Worm (Caenorhabditis elegans) whole organism, L1 larva: ENCODE measurements around the gene F02C12.2.

Experiments
- C34B4.2 ChIP-seq: sonication (generic microtip); optimal IDR thresholded peaks from 2 replicates; lab custom pipeline; 2017; ENCODE audit warnings: mild to moderate bottlenecking, missing genetic modification characterization, missing compliant biosample characterization
- F16B12.6 ChIP-seq: fragments of 150-350 bp; optimal IDR thresholded peaks from 2 replicates; lab custom pipeline; 2014; ENCODE audit warnings: missing biosample characterization, missing genetic modification characterization
- Y116A8C.19 ChIP-seq: sonication (generic microtip); optimal IDR thresholded peaks from 2 replicates; lab custom pipeline; 2016; ENCODE audit warnings: missing compliant biosample characterization, missing genetic modification characterization, borderline replicate concordance
- aha-1 ChIP-seq: fragments of 150-350 bp; optimal IDR thresholded peaks from 2 replicates; lab custom pipeline; 2014; ENCODE audit warnings: missing biosample characterization, missing genetic modification characterization
- alr-1 ChIP-seq: fragments of 200-800 bp; sonication (Bioruptor generic); optimal IDR thresholded peaks from 2 replicates; lab custom pipeline; 2018; ENCODE audit warnings: borderline replicate concordance, mild to moderate bottlenecking, missing genetic modification characterization, missing compliant biosample characterization
- ama-1 ChIP-seq: fragments of 150-350 bp; optimal IDR thresholded peaks from 2 replicates; lab custom pipeline; 2014
- blmp-1 ChIP-seq: fragments of 150-350 bp; optimal IDR thresholded peaks from 2 replicates; lab custom pipeline; 2014; ENCODE audit warnings: missing biosample characterization, missing genetic modification characterization
- ces-1 ChIP-seq: fragments of 150-350 bp; optimal IDR thresholded peaks from 2 replicates; lab custom pipeline; 2014; ENCODE audit warnings: missing biosample characterization, missing genetic modification reagents, missing genetic modification characterization
- dsc-1 ChIP-seq: sonication (generic microtip); optimal IDR thresholded peaks from 2 replicates; lab custom pipeline; 2016; ENCODE audit warnings: mild to moderate bottlenecking, missing genetic modification characterization, missing compliant biosample characterization
- efl-1 ChIP-seq, 4 experiments: fragments of 150-350 bp; optimal IDR thresholded peaks in 3 of 4; peaks in 1 of 4; 1 replicate in 1 of 4; 2 replicates in 3 of 4; lab custom pipeline; 2014; ENCODE audit warnings: missing biosample characterization in 2 of 4, missing genetic modification characterization in 2 of 4, missing genetic modification reagents in 2 of 4
- egl-27 ChIP-seq, 2 experiments: fragments of 150-350 bp in 1 of 2; sonication (generic microtip); optimal IDR thresholded peaks; 3 replicates each; lab custom pipeline; 2017 to 2018; ENCODE audit warnings: missing biosample characterization in 2 of 2, missing genetic modification characterization in 2 of 2, missing genetic modification reagents in 2 of 2
- elt-2 ChIP-seq: sonication (generic microtip); optimal IDR thresholded peaks from 2 replicates; lab custom pipeline; 2016; ENCODE audit warnings: missing genetic modification characterization, mild to moderate bottlenecking, inconsistent platforms, missing compliant biosample characterization, missing genetic modification reagents
- elt-3 ChIP-seq, 6 experiments: fragments of 150-350 bp in 1 of 6; sonication (generic microtip); optimal IDR thresholded peaks; 2 replicates each; lab custom pipeline; 2017 to 2018; ENCODE audit warnings: missing biosample characterization in 6 of 6, missing genetic modification characterization in 6 of 6, inconsistent platforms in 1 of 6
- ets-5 ChIP-seq: fragments of 200-800 bp; sonication (Bioruptor generic); IDR thresholded peaks from 2 replicates; pipeline ENCODE4 v1.3.6; 2022; ENCODE audit warnings: missing genetic modification characterization, missing compliant biosample characterization
- fkh-10 ChIP-seq: sonication (generic microtip); optimal IDR thresholded peaks from 2 replicates; lab custom pipeline; 2017; ENCODE audit warnings: missing biosample characterization, missing genetic modification reagents, missing genetic modification characterization
- fkh-4 ChIP-seq: sonication (generic microtip); optimal IDR thresholded peaks from 2 replicates; lab custom pipeline; 2016; ENCODE audit warnings: missing compliant biosample characterization, missing genetic modification characterization, borderline replicate concordance
- fos-1 ChIP-seq: fragments of 150-350 bp; optimal IDR thresholded peaks from 2 replicates; lab custom pipeline; 2014; ENCODE audit warnings: missing biosample characterization, missing genetic modification characterization
- hlh-4 ChIP-seq: sonication (generic microtip); optimal IDR thresholded peaks from 2 replicates; lab custom pipeline; 2016; ENCODE audit warnings: mild to moderate bottlenecking, missing genetic modification characterization, missing compliant biosample characterization
- irx-1 ChIP-seq: sonication (generic microtip); optimal IDR thresholded peaks from 2 replicates; lab custom pipeline; 2016; ENCODE audit warnings: missing genetic modification characterization, missing compliant biosample characterization
- isw-1 ChIP-seq: fragments of 200-800 bp; sonication (Bioruptor generic); IDR thresholded peaks from 2 replicates; pipeline ENCODE4 v1.3.6; 2022; ENCODE audit warnings: missing genetic modification characterization, missing compliant biosample characterization
- lin-13 ChIP-seq: fragments of 150-350 bp; optimal IDR thresholded peaks from 2 replicates; lab custom pipeline; 2014; ENCODE audit warnings: missing biosample characterization, missing genetic modification reagents, missing genetic modification characterization
- lin-15B ChIP-seq: fragments of 150-350 bp; sonication (generic microtip); optimal IDR thresholded peaks from 3 replicates; lab custom pipeline; 2014; ENCODE audit warnings: missing biosample characterization, missing genetic modification characterization
- lin-35 ChIP-seq, 2 experiments: fragments of 150-350 bp; optimal IDR thresholded peaks; 2 replicates each; lab custom pipeline; 2014; ENCODE audit warnings: missing biosample characterization in 2 of 2, missing genetic modification characterization in 2 of 2, missing genetic modification reagents in 2 of 2
- lir-3 ChIP-seq: sonication (generic microtip); optimal IDR thresholded peaks from 2 replicates; lab custom pipeline; 2016; ENCODE audit warnings: mild to moderate bottlenecking, missing genetic modification characterization, moderate library complexity, missing compliant biosample characterization; ENCODE audit not compliant: poor library complexity
- lsy-2 ChIP-seq, 2 experiments: fragments of 150-350 bp; optimal IDR thresholded peaks; 2 replicates each; lab custom pipeline; 2014; ENCODE audit warnings: missing biosample characterization in 2 of 2, missing genetic modification characterization in 2 of 2
- mab-9 ChIP-seq: fragments of 200-800 bp; sonication (Bioruptor generic); IDR thresholded peaks from 2 replicates; pipeline ENCODE4 v1.3.6; 2022; ENCODE audit warnings: missing genetic modification reagents, missing genetic modification characterization, missing compliant biosample characterization
- mdl-1 ChIP-seq, 2 experiments: fragments of 150-350 bp; optimal IDR thresholded peaks; 2 replicates each; lab custom pipeline; 2014 to 2017; ENCODE audit warnings: missing biosample characterization in 2 of 2, missing genetic modification characterization in 2 of 2, inconsistent platforms in 1 of 2
- nhr-12 ChIP-seq: sonication (generic microtip); optimal IDR thresholded peaks from 2 replicates; lab custom pipeline; 2017; ENCODE audit warnings: missing biosample characterization, missing genetic modification characterization
- nhr-20 ChIP-seq: sonication (generic microtip); optimal IDR thresholded peaks from 2 replicates; lab custom pipeline; 2016; ENCODE audit warnings: mild to moderate bottlenecking, missing genetic modification characterization, missing compliant biosample characterization
- nhr-237 ChIP-seq: fragments of 150-350 bp; optimal IDR thresholded peaks from 2 replicates; lab custom pipeline; 2014; ENCODE audit warnings: missing biosample characterization, missing genetic modification characterization
- nhr-28 ChIP-seq: fragments of 150-350 bp; optimal IDR thresholded peaks from 2 replicates; lab custom pipeline; 2014; ENCODE audit warnings: missing biosample characterization, missing genetic modification characterization
- nhr-47 ChIP-seq: sonication (generic microtip); optimal IDR thresholded peaks from 2 replicates; lab custom pipeline; 2016; ENCODE audit warnings: mild to moderate bottlenecking, missing genetic modification characterization, moderate library complexity, missing compliant biosample characterization
- nhr-76 ChIP-seq: sonication (generic microtip); optimal IDR thresholded peaks from 2 replicates; lab custom pipeline; 2017; ENCODE audit warnings: missing biosample characterization, missing genetic modification characterization
- nhr-84 ChIP-seq: sonication (generic microtip); optimal IDR thresholded peaks from 2 replicates; lab custom pipeline; 2017; ENCODE audit warnings: missing biosample characterization, missing genetic modification characterization
- nhr-85 ChIP-seq: sonication (generic microtip); peaks from one replicate; lab custom pipeline; 2016; ENCODE audit warnings: missing genetic modification characterization, inconsistent platforms, missing compliant biosample characterization
- nhr-90 ChIP-seq: sonication (generic microtip); optimal IDR thresholded peaks from 2 replicates; lab custom pipeline; 2016; ENCODE audit warnings: mild to moderate bottlenecking, missing genetic modification characterization, missing compliant biosample characterization; ENCODE audit not compliant: poor library complexity
- rnt-1 ChIP-seq: sonication (generic microtip); optimal IDR thresholded peaks from 2 replicates; lab custom pipeline; 2016; ENCODE audit warnings: mild to moderate bottlenecking, missing genetic modification characterization, moderate library complexity, missing compliant biosample characterization
- snpc-4 ChIP-seq: fragments of 150-350 bp; optimal IDR thresholded peaks from 2 replicates; lab custom pipeline; 2014; ENCODE audit warnings: missing biosample characterization, missing genetic modification characterization
- snu-23 ChIP-seq: sonication (generic microtip); optimal IDR thresholded peaks from 2 replicates; lab custom pipeline; 2016; ENCODE audit warnings: missing genetic modification characterization, missing compliant biosample characterization
- sox-4 ChIP-seq: sonication (generic microtip); optimal IDR thresholded peaks from 2 replicates; lab custom pipeline; 2016; ENCODE audit warnings: missing genetic modification characterization, missing compliant biosample characterization
- swsn-7 ChIP-seq: sonication (generic microtip); optimal IDR thresholded peaks from 2 replicates; lab custom pipeline; 2016; ENCODE audit warnings: missing genetic modification characterization, missing compliant biosample characterization
- unc-130 ChIP-seq: fragments of 150-350 bp; optimal IDR thresholded peaks from 2 replicates; lab custom pipeline; 2017; ENCODE audit warnings: missing biosample characterization, missing genetic modification characterization, inconsistent platforms
- unc-30 ChIP-seq: sonication (generic microtip); optimal IDR thresholded peaks from 2 replicates; lab custom pipeline; 2017; ENCODE audit warnings: missing biosample characterization, missing genetic modification characterization
- unc-62 ChIP-seq: fragments of 150-350 bp; optimal IDR thresholded peaks from 2 replicates; lab custom pipeline; 2014; ENCODE audit warnings: missing biosample characterization, missing genetic modification reagents, missing genetic modification characterization
- unc-86 ChIP-seq: sonication (generic microtip); optimal IDR thresholded peaks from 2 replicates; lab custom pipeline; 2016; ENCODE audit warnings: missing genetic modification characterization, missing compliant biosample characterization
- zag-1 ChIP-seq: fragments of 150-350 bp; optimal IDR thresholded peaks from 2 replicates; lab custom pipeline; 2014; ENCODE audit warnings: missing biosample characterization, missing genetic modification characterization
- zip-4 ChIP-seq: fragments of 200-800 bp; sonication (Bioruptor generic); optimal IDR thresholded peaks from 2 replicates; lab custom pipeline; 2018; ENCODE audit warnings: mild to moderate bottlenecking, missing genetic modification characterization, moderate library complexity, missing compliant biosample characterization
- ztf-11 ChIP-seq, 2 experiments: sonication (generic microtip); optimal IDR thresholded peaks; 2 replicates each; lab custom pipeline; 2016 to 2017; ENCODE audit warnings: missing genetic modification characterization in 2 of 2, missing biosample characterization in 1 of 2, missing compliant biosample characterization in 1 of 2
- ztf-4 ChIP-seq: fragments of 150-350 bp; optimal IDR thresholded peaks from 2 replicates; lab custom pipeline; 2014; ENCODE audit warnings: missing biosample characterization, missing genetic modification characterization

F02C12.2 gene

ce11 chrX:13414974-13415373 lies 15.9 kb upstream of the F02C12.2 start (continued):
- TF ChIP-seq zip-4 (GFP tag; lab: Kevin White, UChicago) (no peak), efl-1 (optimal IDR thresholded peaks at IDR 0.05; lab: Kevin White, UChicago) (no peak), efl-1 (GFP tag; optimal IDR thresholded peaks at IDR 0.05 in 1 of 2; lab: Kevin White, UChicago) (no peak), lin-15B (tag; lab: Kevin White, UChicago) (no peak), nhr-20 (tag; lab: Kevin White, UChicago) (peak; percentile 56), snu-23 (GFP tag; lab: Kevin White, UChicago) (peak; percentile 53), isw-1 (GFP tag; lab: Robert Waterston, UW) (no peak), mab-9 (GFP tag; lab: Robert Waterston, UW) (no peak), lsy-2 (tag; optimal IDR thresholded peaks at IDR 0.05; lab: Kevin White, UChicago) (peak in 1 of 2 experiments; percentile 23), nhr-28 (tag; lab: Kevin White, UChicago) (no peak), lin-35 (GFP tag; optimal IDR thresholded peaks at IDR 0.05; lab: Kevin White, UChicago) (peak in 1 of 2 experiments; percentile 43), nhr-47 (tag; lab: Kevin White, UChicago) (peak; percentile 45), lir-3 (tag; lab: Kevin White, UChicago) (peak; percentile 10), hlh-4 (no peak), dsc-1 (tag; lab: Kevin White, UChicago) (peak; percentile 54), swsn-7 (tag; lab: Kevin White, UChicago) (peak; percentile 21), egl-27 (tag; optimal IDR thresholded peaks at IDR 0.05; lab: Kevin White, UChicago) (no peak), elt-2 (tag; lab: Kevin White, UChicago) (peak; percentile 2), ama-1 (no peak), alr-1 (tag; lab: Kevin White, UChicago) (no peak), zag-1 (tag; lab: Kevin White, UChicago) (no peak), irx-1 (tag; lab: Kevin White, UChicago) (peak; percentile 13), nhr-237 (no peak), fkh-10 (GFP tag; lab: Kevin White, UChicago) (no peak), blmp-1 (tag; lab: Kevin White, UChicago) (no peak), elt-3 (tag; optimal IDR thresholded peaks at IDR 0.05; lab: Kevin White, UChicago) (no peak), nhr-76 (tag; lab: Kevin White, UChicago) (no peak), lin-13 (GFP tag; lab: Kevin White, UChicago) (no peak), nhr-90 (tag; lab: Kevin White, UChicago) (peak; percentile 44), snpc-4 (tag; lab: Kevin White, UChicago) (no peak), unc-130 (no peak), ztf-11 (tag; optimal IDR thresholded peaks at IDR 0.05; lab: Kevin White, UChicago) (no peak), ces-1 (GFP tag; lab: Kevin White, UChicago) (no peak), unc-86 (tag; lab: Kevin White, UChicago) (no peak), unc-62 (GFP tag; lab: Kevin White, UChicago) (no peak), F16B12.6 (tag; lab: Kevin White, UChicago) (no peak), aha-1 (tag; lab: Kevin White, UChicago) (no peak), rnt-1 (tag; lab: Kevin White, UChicago) (peak; percentile 35), ets-5 (GFP tag; lab: Robert Waterston, UW) (no peak), nhr-85 (tag; lab: Kevin White, UChicago) (no peak), unc-30 (tag; lab: Kevin White, UChicago) (no peak), ztf-4 (tag; lab: Kevin White, UChicago) (no peak), Y116A8C.19 (no peak), sox-4 (tag; lab: Kevin White, UChicago) (no peak), nhr-84 (tag; lab: Kevin White, UChicago) (no peak), C34B4.2 (tag; lab: Kevin White, UChicago) (no peak), mdl-1 (tag; optimal IDR thresholded peaks at IDR 0.05; lab: Kevin White, UChicago) (peak in 1 of 2 experiments; percentile 14), fos-1 (tag; lab: Kevin White, UChicago) (no peak), nhr-12 (no peak), fkh-4 (tag; lab: Kevin White, UChicago) (no peak)
- TF ChIP-seq, all 84 proteins: peak for 22
